Worm (Caenorhabditis elegans) whole organism, young adult: ENCODE results near the gene ruvb-1.

Experiments
- B0019.2 ChIP-seq: fragments of 200-800 bp; sonication (Bioruptor generic); conservative IDR thresholded peaks from 2 replicates; pipeline ENCODE4 v1.3.6; 2022; ENCODE audit warnings: missing genetic modification reagents, missing genetic modification characterization, missing compliant biosample characterization
- B0035.1 ChIP-seq: sonication (generic microtip); optimal IDR thresholded peaks from 2 replicates; lab custom pipeline; 2016; ENCODE audit warnings: missing genetic modification characterization, mild to moderate bottlenecking, missing compliant biosample characterization, missing genotype, missing genetic modification reagents
- D2030.7 ChIP-seq: fragments of 200-800 bp; sonication (Bioruptor generic); IDR thresholded peaks from 2 replicates; pipeline ENCODE4 v1.3.6; 2022; ENCODE audit warnings: missing genetic modification reagents, missing genetic modification characterization, missing compliant biosample characterization
- F49E8.2 ChIP-seq: sonication (generic microtip); optimal IDR thresholded peaks from 3 replicates; lab custom pipeline; 2017; ENCODE audit warnings: missing genetic modification characterization, mild to moderate bottlenecking, missing compliant biosample characterization, antibody characterized with exemption, moderate library complexity; ENCODE audit not compliant: insufficient read depth
- F52B5.7 ChIP-seq: sonication (generic microtip); optimal IDR thresholded peaks from 2 replicates; lab custom pipeline; 2016; ENCODE audit warnings: mild to moderate bottlenecking, missing genetic modification characterization, missing compliant biosample characterization
- F57C9.4 ChIP-seq: sonication (generic microtip); optimal IDR thresholded peaks from 2 replicates; lab custom pipeline; 2017; ENCODE audit warnings: mild to moderate bottlenecking, missing genetic modification characterization, missing compliant biosample characterization
- T26A5.8 ChIP-seq: sonication (generic microtip); optimal IDR thresholded peaks from 2 replicates; lab custom pipeline; 2016; ENCODE audit warnings: missing genetic modification characterization, missing compliant biosample characterization
- Y53F4B.3 ChIP-seq: fragments of 200-800 bp; sonication (Bioruptor generic); IDR thresholded peaks from 2 replicates; pipeline ENCODE4 v1.3.6; 2022; ENCODE audit warnings: missing genetic modification reagents, missing genetic modification characterization, missing compliant biosample characterization
- Y56A3A.18 ChIP-seq: fragments of 200-800 bp; sonication (Bioruptor generic); IDR thresholded peaks from 2 replicates; pipeline ENCODE4 v1.3.6; 2022; ENCODE audit warnings: missing genetic modification reagents, missing genetic modification characterization, missing compliant biosample characterization
- ZK185.1 ChIP-seq: sonication (generic microtip); optimal IDR thresholded peaks from 2 replicates; lab custom pipeline; 2016; ENCODE audit warnings: mild to moderate bottlenecking, missing genetic modification characterization, missing compliant biosample characterization; ENCODE audit not compliant: poor library complexity, severe bottlenecking
- ama-1 ChIP-seq, 3 experiments: fragments of 150-350 bp in 1 of 3; sonication (generic microtip) in 2 of 3; optimal IDR thresholded peaks; 2 replicates each; lab custom pipeline; 2014 to 2018; ENCODE audit warnings: missing biosample characterization in 2 of 3, missing genetic modification characterization in 2 of 3, missing genetic modification reagents in 2 of 3
- aptf-2 ChIP-seq: fragments of 200-800 bp; sonication (Bioruptor generic); conservative IDR thresholded peaks from 2 replicates; pipeline ENCODE4 v1.3.6; 2022; ENCODE audit warnings: missing genetic modification reagents, missing genetic modification characterization, missing compliant biosample characterization
- bed-2 ChIP-seq: fragments of 200-800 bp; sonication (Bioruptor generic); IDR thresholded peaks from 2 replicates; pipeline ENCODE4 v1.3.6; 2022; ENCODE audit warnings: missing genetic modification reagents, missing genetic modification characterization, missing compliant biosample characterization
- ccch-3 ChIP-seq: fragments of 200-800 bp; sonication (Bioruptor generic); optimal IDR thresholded peaks from 2 replicates; lab custom pipeline; 2018; ENCODE audit warnings: mild to moderate bottlenecking, missing genetic modification characterization, missing compliant biosample characterization
- ceh-100 ChIP-seq: fragments of 200-800 bp; sonication (Bioruptor generic); IDR thresholded peaks from 2 replicates; pipeline ENCODE4 v1.3.6; 2022; ENCODE audit warnings: missing genetic modification reagents, missing genetic modification characterization, missing compliant biosample characterization
- ceh-58 ChIP-seq: fragments of 200-800 bp; sonication (Bioruptor generic); IDR thresholded peaks from 2 replicates; pipeline ENCODE4 v1.3.6; 2022; ENCODE audit warnings: missing genetic modification characterization, missing compliant biosample characterization
- ceh-91 ChIP-seq: fragments of 200-800 bp; sonication (Bioruptor generic); IDR thresholded peaks from 2 replicates; pipeline ENCODE4 v1.3.6; 2022; ENCODE audit warnings: missing genetic modification reagents, missing genetic modification characterization, missing compliant biosample characterization
- die-1 ChIP-seq: sonication (generic microtip); optimal IDR thresholded peaks from 2 replicates; lab custom pipeline; 2016; ENCODE audit warnings: missing genotype, mild to moderate bottlenecking, missing genetic modification characterization, missing compliant biosample characterization
- efl-1 ChIP-seq: fragments of 150-350 bp; optimal IDR thresholded peaks from 2 replicates; lab custom pipeline; 2014; ENCODE audit warnings: missing biosample characterization, missing genetic modification reagents, missing genetic modification characterization
- egl-18 ChIP-seq: fragments of 200-800 bp; sonication (Bioruptor generic); IDR thresholded peaks from 2 replicates; pipeline ENCODE4 v1.3.6; 2022; ENCODE audit warnings: missing genetic modification reagents, missing genetic modification characterization, missing compliant biosample characterization
- egrh-3 ChIP-seq: fragments of 200-800 bp; sonication (Bioruptor generic); IDR thresholded peaks from 2 replicates; pipeline ENCODE4 v1.3.6; 2022; ENCODE audit warnings: missing genetic modification reagents, missing genetic modification characterization, missing compliant biosample characterization
- fkh-3 ChIP-seq: sonication (generic microtip); optimal IDR thresholded peaks from 2 replicates; lab custom pipeline; 2016; ENCODE audit warnings: mild to moderate bottlenecking, missing genetic modification characterization, missing compliant biosample characterization
- hlh-12 ChIP-seq: sonication (generic microtip); optimal IDR thresholded peaks from 2 replicates; lab custom pipeline; 2016; ENCODE audit warnings: missing genetic modification characterization, missing compliant biosample characterization
- hlh-26 ChIP-seq: fragments of 200-800 bp; sonication (Bioruptor generic); conservative IDR thresholded peaks from 2 replicates; pipeline ENCODE4 v1.3.6; 2022; ENCODE audit warnings: missing genetic modification reagents, missing genetic modification characterization, missing compliant biosample characterization
- hmg-20 ChIP-seq: fragments of 200-800 bp; sonication (Bioruptor generic); IDR thresholded peaks from 2 replicates; pipeline ENCODE4 v1.3.6; 2022; ENCODE audit warnings: missing genetic modification reagents, missing genetic modification characterization, missing compliant biosample characterization
- hsf-1 ChIP-seq: fragments of 200-800 bp; sonication (Bioruptor generic); IDR thresholded peaks from 2 replicates; pipeline ENCODE4 v1.3.6; 2022; ENCODE audit warnings: missing genetic modification reagents, missing genetic modification characterization, missing compliant biosample characterization
- lin-54 ChIP-seq: fragments of 200-800 bp; sonication (Bioruptor generic); optimal IDR thresholded peaks from 2 replicates; lab custom pipeline; 2018; ENCODE audit warnings: mild to moderate bottlenecking, missing genetic modification characterization, missing compliant biosample characterization
- lir-1 ChIP-seq: fragments of 200-800 bp; sonication (Bioruptor generic); conservative IDR thresholded peaks from 2 replicates; pipeline ENCODE4 v1.3.6; 2022; ENCODE audit warnings: missing genetic modification reagents, missing genetic modification characterization, missing compliant biosample characterization
- madf-10 ChIP-seq: sonication (generic microtip); optimal IDR thresholded peaks from 2 replicates; lab custom pipeline; 2016; ENCODE audit warnings: mild to moderate bottlenecking, missing genetic modification characterization, missing compliant biosample characterization
- mes-4 ChIP-seq: sonication (generic microtip); optimal IDR thresholded peaks from 2 replicates; lab custom pipeline; 2016; ENCODE audit warnings: missing genotype, missing genetic modification characterization, missing compliant biosample characterization
- mxl-1 ChIP-seq: sonication (generic microtip); optimal IDR thresholded peaks from 2 replicates; lab custom pipeline; 2016; ENCODE audit warnings: missing genetic modification characterization, missing compliant biosample characterization
- nfya-1 ChIP-seq: sonication (generic microtip); optimal IDR thresholded peaks from 2 replicates; lab custom pipeline; 2017; ENCODE audit warnings: antibody characterized with exemption, missing compliant biosample characterization, missing genetic modification characterization, borderline replicate concordance; ENCODE audit not compliant: insufficient read depth
- nfya-2 ChIP-seq: fragments of 200-800 bp; sonication (Bioruptor generic); IDR thresholded peaks from 2 replicates; pipeline ENCODE4 v1.3.6; 2022; ENCODE audit warnings: missing genetic modification reagents, missing genetic modification characterization, missing compliant biosample characterization
- nfyb-1 ChIP-seq: fragments of 200-800 bp; sonication (Bioruptor generic); IDR thresholded peaks from 2 replicates; pipeline ENCODE4 v1.3.6; 2022; ENCODE audit warnings: missing genetic modification reagents, missing genetic modification characterization, missing compliant biosample characterization
- nhr-120 ChIP-seq: fragments of 200-800 bp; sonication (Bioruptor generic); IDR thresholded peaks from 2 replicates; pipeline ENCODE4 v1.3.6; 2022; ENCODE audit warnings: missing genetic modification characterization, missing compliant biosample characterization
- nhr-179 ChIP-seq: sonication (generic microtip); optimal IDR thresholded peaks from 2 replicates; lab custom pipeline; 2016; ENCODE audit warnings: mild to moderate bottlenecking, missing genetic modification characterization, missing compliant biosample characterization
- pbrm-1 ChIP-seq: fragments of 200-800 bp; sonication (Bioruptor generic); IDR thresholded peaks from 2 replicates; pipeline ENCODE4 v1.3.6; 2022; ENCODE audit warnings: missing genetic modification reagents, missing genetic modification characterization, missing compliant biosample characterization
- repo-1 ChIP-seq: sonication (generic microtip); optimal IDR thresholded peaks from 2 replicates; lab custom pipeline; 2017; ENCODE audit warnings: mild to moderate bottlenecking, missing genetic modification characterization, missing compliant biosample characterization
- rpc-1 ChIP-seq, 2 experiments: fragments of 150-350 bp in 1 of 2; sonication (generic microtip) in 1 of 2; optimal IDR thresholded peaks; 2 replicates each; lab custom pipeline; 2014 to 2018; ENCODE audit warnings: missing biosample characterization in 1 of 2, missing genetic modification characterization in 1 of 2, missing genetic modification reagents in 1 of 2, missing genotype in 1 of 2
- sdz-38 ChIP-seq: sonication (generic microtip); optimal IDR thresholded peaks from 2 replicates; lab custom pipeline; 2016; ENCODE audit warnings: missing genotype, missing genetic modification characterization, missing compliant biosample characterization
- tbp1 ChIP-seq: fragments of 200-800 bp; sonication (Bioruptor generic); optimal IDR thresholded peaks from 2 replicates; lab custom pipeline; 2018; ENCODE audit warnings: mild to moderate bottlenecking, missing genetic modification characterization, missing compliant biosample characterization
- unc-130 ChIP-seq: sonication (generic microtip); optimal IDR thresholded peaks from 2 replicates; lab custom pipeline; 2016; ENCODE audit warnings: missing genetic modification reagents, missing genetic modification characterization, missing compliant biosample characterization
- xnd-1 ChIP-seq: sonication (generic microtip); optimal IDR thresholded peaks from 2 replicates; lab custom pipeline; 2016; ENCODE audit warnings: missing genotype, missing genetic modification reagents, missing genetic modification characterization, missing compliant biosample characterization
- zfh-2 ChIP-seq: fragments of 200-800 bp; sonication (Bioruptor generic); conservative IDR thresholded peaks from 2 replicates; pipeline ENCODE4 v1.3.6; 2022; ENCODE audit warnings: missing genetic modification reagents, missing genetic modification characterization, missing compliant biosample characterization
- zim-3 ChIP-seq: sonication (generic microtip); optimal IDR thresholded peaks from 2 replicates; lab custom pipeline; 2017; ENCODE audit warnings: mild to moderate bottlenecking, missing genetic modification characterization, moderate library complexity, missing compliant biosample characterization
- ztf-22 ChIP-seq: fragments of 200-800 bp; sonication (Bioruptor generic); optimal IDR thresholded peaks from 2 replicates; lab custom pipeline; 2018; ENCODE audit warnings: mild to moderate bottlenecking, missing genetic modification characterization, moderate library complexity, missing compliant biosample characterization
- ztf-26 ChIP-seq: sonication (generic microtip); optimal IDR thresholded peaks from 2 replicates; lab custom pipeline; 2017; ENCODE audit warnings: missing genetic modification characterization, missing compliant biosample characterization
- ztf-3 ChIP-seq: fragments of 200-800 bp; sonication (Bioruptor generic); optimal IDR thresholded peaks from 2 replicates; lab custom pipeline; 2018; ENCODE audit warnings: mild to moderate bottlenecking, missing genetic modification characterization, missing compliant biosample characterization

The ruvb-1 gene

ce11 chrV:9970119-9970518 is 10.5 kb downstream of the ruvb-1 start (continued):
- TF ChIP-seq fkh-3 (tag; lab: Kevin White, UChicago) (peak; percentile 94), egrh-3 (GFP tag; lab: Robert Waterston, UW) (peak; percentile 63), tbp1 (peak; percentile 99), sdz-38 (peak; percentile 48), madf-10 (peak; percentile 85), nhr-120 (GFP tag; lab: Robert Waterston, UW) (peak; percentile 96), hsf-1 (peak; percentile 76), F49E8.2 (tag; lab: Kevin White, UChicago) (peak; percentile 71), ama-1 (optimal IDR thresholded peaks at IDR 0.05; lab: Kevin White, UChicago) (no peak), ama-1 (GFP tag; optimal IDR thresholded peaks at IDR 0.05; lab: Kevin White, UChicago) (peak; percentile 85 to 94), ceh-91 (GFP tag; lab: Robert Waterston, UW) (no peak; the same call in 1 of the 2 replicates), F57C9.4 (tag; lab: Kevin White, UChicago) (peak; percentile 20), zim-3 (tag; lab: Kevin White, UChicago) (peak; percentile 94), xnd-1 (peak; percentile 16), F52B5.7 (peak; percentile 91), ceh-58 (peak; percentile 95; the same call in 1 of the 2 replicates), unc-130 (peak; percentile 76), ZK185.1 (tag; lab: Kevin White, UChicago) (peak; percentile 94), ztf-22 (GFP tag; lab: Kevin White, UChicago) (peak; percentile 75), Y53F4B.3 (GFP tag; lab: Robert Waterston, UW) (no peak), B0035.1 (tag; lab: Kevin White, UChicago) (peak; percentile 89), ceh-100 (GFP tag; lab: Robert Waterston, UW) (peak; percentile 76), D2030.7 (GFP tag; lab: Robert Waterston, UW) (peak; percentile 58), ztf-26 (peak; percentile 75), pbrm-1 (GFP tag; lab: Robert Waterston, UW) (peak; percentile 59; the same call in 1 of the 2 replicates), ccch-3 (GFP tag; lab: Kevin White, UChicago) (peak; percentile 49), T26A5.8 (peak; percentile 81), zfh-2 (GFP tag; lab: Robert Waterston, UW) (peak; percentile 92), hlh-12 (peak; percentile 74), egl-18 (GFP tag; lab: Robert Waterston, UW) (0 out of 2 replicates have a peak, but pooled peaks have one; percentile 60), hmg-20 (GFP tag; lab: Robert Waterston, UW) (peak; percentile 90), nfya-1 (tag; lab: Kevin White, UChicago) (no peak), Y56A3A.18 (GFP tag; lab: Robert Waterston, UW) (peak; percentile 93), hlh-26 (GFP tag; lab: Robert Waterston, UW) (0 out of 2 replicates have a peak, but pooled peaks have one; percentile 27), B0019.2 (GFP tag; lab: Robert Waterston, UW) (no peak), nfya-2 (no peak), rpc-1 (optimal IDR thresholded peaks at IDR 0.05; lab: Kevin White, UChicago) (peak; percentile 99), rpc-1 (tag; optimal IDR thresholded peaks at IDR 0.05; lab: Kevin White, UChicago) (peak; percentile 99), aptf-2 (GFP tag; lab: Robert Waterston, UW) (0 out of 2 replicates have a peak, but pooled peaks have one; percentile 44), nfyb-1 (GFP tag; lab: Robert Waterston, UW) (peak; percentile 93), lin-54 (GFP tag; lab: Kevin White, UChicago) (peak; percentile 81), mxl-1 (tag; lab: Kevin White, UChicago) (peak; percentile 98), die-1 (tag; lab: Kevin White, UChicago) (peak; percentile 97), lir-1 (peak; percentile 42; the same call in 1 of the 2 replicates), ztf-3 (GFP tag; lab: Kevin White, UChicago) (peak; percentile 35), efl-1 (GFP tag; lab: Kevin White, UChicago) (peak; percentile 32), mes-4 (tag; lab: Kevin White, UChicago) (peak; percentile 92), nhr-179 (peak; percentile 69), repo-1 (tag; lab: Kevin White, UChicago) (peak; percentile 94), bed-2 (no peak)
